Worm (Caenorhabditis elegans): Measurements from ENCODE around the gene srg-45.

ce11 chrV:12317894-12318553 is 10.7 kb downstream of the srg-45 start, which contains the start of the genes R04F11.5 and R04F11.2:
- TF ChIP-seq ztf-4 (tag; optimal IDR thresholded peaks at IDR 0.05) (no peak), zag-1 (tag; optimal IDR thresholded peaks at IDR 0.05) (no peak), nhr-28 (tag; optimal IDR thresholded peaks at IDR 0.05) (no peak), nhr-67 (tag; optimal IDR thresholded peaks at IDR 0.05) (no peak)

All from whole organism, L3 larva.